Worm (Caenorhabditis elegans): ENCODE data around the gene srx-54.

DNA sequence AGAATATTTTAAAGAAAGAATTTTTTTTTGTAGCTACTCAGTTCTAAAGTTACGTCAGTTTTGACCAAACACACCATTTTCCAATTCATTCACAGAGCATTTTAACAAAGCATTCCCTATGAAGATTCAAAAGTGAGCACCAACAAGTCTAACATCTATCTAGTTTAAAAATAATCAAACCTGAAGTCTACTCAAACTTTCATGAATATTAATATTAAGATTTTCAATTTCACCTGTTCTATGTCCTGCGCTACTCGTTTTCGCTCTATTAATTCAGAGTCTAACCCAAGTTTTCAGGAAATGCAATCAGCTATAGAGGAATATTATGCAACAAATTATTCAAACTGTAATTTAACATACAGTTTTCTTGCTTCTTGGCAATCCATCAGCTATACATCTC lies 2.9 kb upstream of the srx-54 start, which contains the start of gene srh-119:
- TF ChIP-seq dpl-1 (GFP tag; optimal IDR thresholded peaks at IDR 0.05) (no peak), pha-4 (tag; optimal IDR thresholded peaks at IDR 0.05) (no peak), nfya-1 (tag; optimal IDR thresholded peaks at IDR 0.05; ENCODE audit: borderline replicate concordance, insufficient read depth) (no peak), snpc-4 (GFP tag; optimal IDR thresholded peaks at IDR 0.05) (no peak), snpc-4 (tag; optimal IDR thresholded peaks at IDR 0.05) (no peak), rcor-1 (GFP tag; IDR thresholded peaks at IDR 0.05) (no peak), xnd-1 (tag; optimal IDR thresholded peaks at IDR 0.05) (no peak), T07F8.4 (tag; optimal IDR thresholded peaks at IDR 0.05) (no peak), unc-62 (GFP tag; optimal IDR thresholded peaks at IDR 0.05) (no peak), zim-3 (tag; optimal IDR thresholded peaks at IDR 0.05) (no peak), F33H1.4 (GFP tag; IDR thresholded peaks at IDR 0.05) (no peak), ekl-4 (GFP tag; IDR thresholded peaks at IDR 0.05) (no peak), ztf-22 (GFP tag; optimal IDR thresholded peaks at IDR 0.05) (no peak)
